Worm (Caenorhabditis elegans) whole organism, L3 larva: ENCODE data around the gene lurp-1.

Experiments
- R02D3.7 ChIP-seq: fragments of 150-350 bp; optimal IDR thresholded peaks from 2 replicates; lab custom pipeline; 2014; ENCODE audit warnings: missing biosample characterization, missing genetic modification characterization
- ZK546.5 ChIP-seq: sonication (generic microtip); optimal IDR thresholded peaks from 2 replicates; lab custom pipeline; 2017; ENCODE audit warnings: missing biosample characterization, missing genetic modification characterization
- aly-2 ChIP-seq: fragments of 150-350 bp; optimal IDR thresholded peaks from 2 replicates; lab custom pipeline; 2014; ENCODE audit warnings: missing biosample characterization, missing genetic modification characterization
- ama-1 ChIP-seq: fragments of 150-350 bp; optimal IDR thresholded peaks from 2 replicates; lab custom pipeline; 2018
- ceh-16 ChIP-seq: sonication (generic microtip); optimal IDR thresholded peaks from 2 replicates; lab custom pipeline; 2017; ENCODE audit warnings: missing biosample characterization, missing genetic modification characterization
- ceh-28 ChIP-seq: fragments of 150-350 bp; optimal IDR thresholded peaks from 2 replicates; lab custom pipeline; 2014; ENCODE audit warnings: missing biosample characterization, missing genetic modification reagents, missing genetic modification characterization
- ceh-82 ChIP-seq: fragments of 150-350 bp; optimal IDR thresholded peaks from 2 replicates; lab custom pipeline; 2014; ENCODE audit warnings: missing biosample characterization, missing genetic modification characterization
- ceh-9 ChIP-seq: sonication (generic microtip); optimal IDR thresholded peaks from 2 replicates; lab custom pipeline; 2018; ENCODE audit warnings: missing biosample characterization, missing genetic modification characterization
- egl-27 ChIP-seq: sonication (generic microtip); optimal IDR thresholded peaks from 4 replicates; lab custom pipeline; 2017; ENCODE audit warnings: missing biosample characterization, missing genetic modification reagents, missing genetic modification characterization
- egl-5 ChIP-seq: fragments of 150-350 bp; optimal IDR thresholded peaks from 2 replicates; lab custom pipeline; 2017; ENCODE audit warnings: missing biosample characterization, missing genetic modification reagents, missing genetic modification characterization, inconsistent platforms
- elt-1 ChIP-seq: fragments of 150-350 bp; optimal IDR thresholded peaks from 2 replicates; lab custom pipeline; 2014; ENCODE audit warnings: missing biosample characterization, missing genetic modification characterization
- elt-2 ChIP-seq: sonication (generic microtip); optimal IDR thresholded peaks from 2 replicates; lab custom pipeline; 2016; ENCODE audit warnings: missing genetic modification reagents, mild to moderate bottlenecking, missing genetic modification characterization, missing compliant biosample characterization
- elt-3 ChIP-seq, 3 experiments: fragments of 150-350 bp in 1 of 3; sonication (generic microtip) in 2 of 3; optimal IDR thresholded peaks; 2 replicates in 2 of 3; 4 replicates in 1 of 3; lab custom pipeline; 2014 to 2017; ENCODE audit warnings: missing biosample characterization in 3 of 3, missing genetic modification characterization in 3 of 3
- eor-1 ChIP-seq, 2 experiments: fragments of 150-350 bp; optimal IDR thresholded peaks; 2 replicates each; lab custom pipeline; 2014 to 2018; ENCODE audit warnings: missing biosample characterization in 2 of 2, missing genetic modification characterization in 2 of 2
- fkh-10 ChIP-seq: sonication (generic microtip); optimal IDR thresholded peaks from 2 replicates; lab custom pipeline; 2017; ENCODE audit warnings: missing biosample characterization, missing genetic modification reagents, missing genetic modification characterization
- fkh-2 ChIP-seq: fragments of 150-350 bp; optimal IDR thresholded peaks from 2 replicates; lab custom pipeline; 2014; ENCODE audit warnings: missing biosample characterization, missing genetic modification reagents, missing genetic modification characterization
- hmg-11 ChIP-seq: sonication (generic microtip); optimal IDR thresholded peaks from 2 replicates; lab custom pipeline; 2016; ENCODE audit warnings: missing genetic modification characterization, missing compliant biosample characterization
- jun-1 ChIP-seq: fragments of 150-350 bp; optimal IDR thresholded peaks from 2 replicates; lab custom pipeline; 2014; ENCODE audit warnings: missing biosample characterization, missing genetic modification reagents, missing genetic modification characterization
- lin-15B ChIP-seq: fragments of 150-350 bp; optimal IDR thresholded peaks from 2 replicates; lab custom pipeline; 2014; ENCODE audit warnings: missing biosample characterization, missing genetic modification characterization
- lin-39 ChIP-seq: fragments of 150-350 bp; optimal IDR thresholded peaks from 2 replicates; lab custom pipeline; 2018; ENCODE audit warnings: missing biosample characterization, missing genetic modification reagents, missing genetic modification characterization
- lsy-12 ChIP-seq: sonication (generic microtip); optimal IDR thresholded peaks from 2 replicates; lab custom pipeline; 2016; ENCODE audit warnings: mild to moderate bottlenecking, missing genetic modification characterization, missing compliant biosample characterization
- mdl-1 ChIP-seq: fragments of 150-350 bp; optimal IDR thresholded peaks from 2 replicates; lab custom pipeline; 2014; ENCODE audit warnings: missing biosample characterization, missing genetic modification characterization
- mml-1 ChIP-seq: fragments of 150-350 bp; sonication (generic microtip); optimal IDR thresholded peaks from 3 replicates; lab custom pipeline; 2014; ENCODE audit warnings: missing biosample characterization, missing genetic modification characterization
- nfya-1 ChIP-seq: sonication (generic microtip); optimal IDR thresholded peaks from 2 replicates; lab custom pipeline; 2017; ENCODE audit warnings: missing genetic modification characterization, mild to moderate bottlenecking, missing compliant biosample characterization, antibody characterized with exemption, moderate library complexity; ENCODE audit not compliant: insufficient read depth
- nhr-11 ChIP-seq: fragments of 150-350 bp; optimal IDR thresholded peaks from 2 replicates; lab custom pipeline; 2014; ENCODE audit warnings: missing biosample characterization, missing genetic modification characterization
- nhr-12 ChIP-seq: fragments of 150-350 bp; optimal IDR thresholded peaks from 2 replicates; lab custom pipeline; 2014; ENCODE audit warnings: missing biosample characterization, missing genetic modification characterization
- nhr-23 ChIP-seq: fragments of 150-350 bp; optimal IDR thresholded peaks from 2 replicates; lab custom pipeline; 2014; ENCODE audit warnings: missing biosample characterization, missing genetic modification reagents, missing genetic modification characterization
- nhr-237 ChIP-seq: fragments of 150-350 bp; optimal IDR thresholded peaks from 2 replicates; lab custom pipeline; 2014; ENCODE audit warnings: missing biosample characterization, missing genetic modification characterization
- nhr-25 ChIP-seq: sonication (generic microtip); optimal IDR thresholded peaks from 2 replicates; lab custom pipeline; 2017; ENCODE audit warnings: missing biosample characterization, missing genetic modification characterization
- nhr-28 ChIP-seq: fragments of 150-350 bp; optimal IDR thresholded peaks from 2 replicates; lab custom pipeline; 2014; ENCODE audit warnings: missing biosample characterization, missing genetic modification characterization
- nhr-43 ChIP-seq: sonication (generic microtip); optimal IDR thresholded peaks from 2 replicates; lab custom pipeline; 2016; ENCODE audit warnings: mild to moderate bottlenecking, missing genetic modification characterization, missing compliant biosample characterization; ENCODE audit not compliant: poor library complexity, severe bottlenecking
- nhr-67 ChIP-seq: fragments of 150-350 bp; optimal IDR thresholded peaks from 2 replicates; lab custom pipeline; 2014; ENCODE audit warnings: missing biosample characterization, missing genetic modification characterization
- nhr-76 ChIP-seq: fragments of 150-350 bp; sonication (generic microtip); optimal IDR thresholded peaks from 5 replicates; lab custom pipeline; 2014; ENCODE audit warnings: missing biosample characterization, missing genetic modification characterization
- nhr-77 ChIP-seq: fragments of 150-350 bp; optimal IDR thresholded peaks from 2 replicates; lab custom pipeline; 2014; ENCODE audit warnings: missing biosample characterization, missing genetic modification characterization
- pha-4 ChIP-seq: fragments of 150-350 bp; optimal IDR thresholded peaks from 2 replicates; lab custom pipeline; 2014; ENCODE audit warnings: missing biosample characterization, missing genetic modification reagents, missing genetic modification characterization
- pqm-1 ChIP-seq: fragments of 150-350 bp; optimal IDR thresholded peaks from 2 replicates; lab custom pipeline; 2017; ENCODE audit warnings: missing biosample characterization, missing genetic modification characterization, inconsistent platforms
- sea-2 ChIP-seq: fragments of 150-350 bp; sonication (generic microtip); optimal IDR thresholded peaks from 4 replicates; lab custom pipeline; 2014; ENCODE audit warnings: missing biosample characterization, missing genetic modification reagents, missing genetic modification characterization
- skn-1 ChIP-seq: fragments of 150-350 bp; optimal IDR thresholded peaks from 2 replicates; lab custom pipeline; 2014; ENCODE audit warnings: missing biosample characterization, missing genetic modification characterization
- snpc-4 ChIP-seq: fragments of 150-350 bp; optimal IDR thresholded peaks from 2 replicates; lab custom pipeline; 2014; ENCODE audit warnings: missing biosample characterization, missing genetic modification characterization
- tbx-2 ChIP-seq: sonication (generic microtip); optimal IDR thresholded peaks from 2 replicates; lab custom pipeline; 2016; ENCODE audit warnings: mild to moderate bottlenecking, missing genetic modification characterization, missing compliant biosample characterization
- unc-39 ChIP-seq: sonication (generic microtip); optimal IDR thresholded peaks from 4 replicates; lab custom pipeline; 2017; ENCODE audit warnings: missing biosample characterization, missing genetic modification characterization
- unc-62 ChIP-seq: fragments of 150-350 bp; sonication (generic microtip); optimal IDR thresholded peaks from 4 replicates; lab custom pipeline; 2014; ENCODE audit warnings: missing biosample characterization, missing genetic modification reagents, missing genetic modification characterization
- zag-1 ChIP-seq: fragments of 150-350 bp; optimal IDR thresholded peaks from 2 replicates; lab custom pipeline; 2014; ENCODE audit warnings: missing biosample characterization, missing genetic modification characterization
- ztf-11 ChIP-seq: fragments of 150-350 bp; optimal IDR thresholded peaks from 2 replicates; lab custom pipeline; 2014; ENCODE audit warnings: missing biosample characterization, missing genetic modification characterization
- ztf-4 ChIP-seq: fragments of 150-350 bp; optimal IDR thresholded peaks from 2 replicates; lab custom pipeline; 2014; ENCODE audit warnings: missing biosample characterization, missing genetic modification characterization

The lurp-1 gene

DNA sequence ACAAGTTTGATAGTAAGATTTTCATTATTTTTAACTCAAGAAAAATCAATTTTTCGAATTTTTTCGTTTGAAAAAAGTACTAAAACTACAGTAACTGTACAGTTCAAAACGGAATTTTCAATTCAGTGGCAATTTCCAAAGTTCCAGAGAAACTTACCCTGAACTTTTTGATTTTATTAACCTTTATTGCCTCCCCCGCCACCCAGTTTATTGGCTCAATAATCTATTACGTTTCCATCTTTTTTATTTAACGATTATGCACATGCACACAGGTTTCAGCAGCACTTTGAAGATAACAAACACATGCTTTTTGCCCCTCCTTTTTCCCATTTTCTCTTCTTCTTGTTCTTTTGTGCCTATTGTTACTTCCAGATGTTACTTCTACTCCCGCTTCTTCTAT is at the start of gene lurp-1:
TSS of gene lurp-1 (plus strand) at position 301 of the 400 bp plus-strand sequence.
- no peak for TF ChIP-seq zag-1 (tag; lab: Kevin White, UChicago)
- no peak for TF ChIP-seq hmg-11 (tag; lab: Kevin White, UChicago)
- no peak for TF ChIP-seq egl-5
- TF ChIP-seq lin-39 (tag; lab: Kevin White, UChicago): no peak
- TF ChIP-seq, all 47 proteins: peak for 0

DNA sequence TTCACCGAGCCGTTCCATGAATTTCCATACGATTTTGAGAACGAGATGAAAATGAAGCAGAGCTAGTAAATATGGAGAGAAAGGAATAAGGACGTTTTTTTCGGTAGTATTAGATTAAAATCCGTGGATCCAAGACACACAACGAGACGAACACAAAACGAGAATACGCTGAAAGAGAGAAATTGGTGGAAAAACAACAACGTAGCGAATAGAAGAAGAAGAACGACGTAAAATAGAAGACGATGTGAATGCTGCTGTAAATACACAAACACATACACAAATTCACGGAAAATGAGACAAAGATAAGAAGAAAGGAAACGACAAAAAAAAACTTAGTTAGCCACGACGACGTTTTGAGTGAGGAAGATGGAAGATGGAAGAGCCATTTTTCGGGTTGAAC is 46.0 kb upstream of the lurp-1 start:
- TF ChIP-seq R02D3.7 (tag; lab: Kevin White, UChicago) (no peak), snpc-4 (tag; lab: Kevin White, UChicago) (no peak), pqm-1 (tag; lab: Kevin White, UChicago) (no peak), lin-15B (tag; lab: Kevin White, UChicago) (no peak), elt-1 (tag; lab: Kevin White, UChicago) (no peak), mml-1 (tag; lab: Kevin White, UChicago) (no peak), elt-3 (tag; optimal IDR thresholded peaks at IDR 0.05; lab: Kevin White, UChicago) (no peak), lsy-12 (tag; lab: Kevin White, UChicago) (no peak), ceh-9 (tag; lab: Kevin White, UChicago) (no peak), ZK546.5 (tag; lab: Kevin White, UChicago) (no peak), skn-1 (tag; lab: Kevin White, UChicago) (no peak)

DNA sequence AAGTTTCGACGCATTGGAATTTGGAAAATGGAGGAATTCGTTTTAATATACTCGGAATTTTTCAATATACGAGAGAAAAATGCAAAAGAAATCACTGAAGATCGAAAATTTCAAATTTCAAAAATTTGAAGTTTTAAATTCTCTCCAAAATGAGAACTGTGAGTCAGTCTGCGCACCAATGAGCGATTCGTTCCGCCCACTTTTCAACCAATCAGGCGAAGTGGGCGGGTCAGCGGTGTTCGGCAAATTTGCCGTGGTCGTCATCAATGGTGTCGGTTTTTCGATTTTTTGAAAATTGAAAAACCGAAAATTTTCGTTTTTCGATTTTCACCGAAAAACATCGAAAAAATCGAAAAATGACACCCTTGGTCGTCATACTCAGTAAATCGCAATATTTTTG is 42.2 kb upstream of the lurp-1 start:
- TF ChIP-seq nfya-1 (tag; lab: Kevin White, UChicago): peak; percentile 73
- no peak for TF ChIP-seq mdl-1 (tag; lab: Kevin White, UChicago)
- no peak for TF ChIP-seq lsy-12 (tag; lab: Kevin White, UChicago)
- TF ChIP-seq, all 47 proteins: peak for 1

DNA sequence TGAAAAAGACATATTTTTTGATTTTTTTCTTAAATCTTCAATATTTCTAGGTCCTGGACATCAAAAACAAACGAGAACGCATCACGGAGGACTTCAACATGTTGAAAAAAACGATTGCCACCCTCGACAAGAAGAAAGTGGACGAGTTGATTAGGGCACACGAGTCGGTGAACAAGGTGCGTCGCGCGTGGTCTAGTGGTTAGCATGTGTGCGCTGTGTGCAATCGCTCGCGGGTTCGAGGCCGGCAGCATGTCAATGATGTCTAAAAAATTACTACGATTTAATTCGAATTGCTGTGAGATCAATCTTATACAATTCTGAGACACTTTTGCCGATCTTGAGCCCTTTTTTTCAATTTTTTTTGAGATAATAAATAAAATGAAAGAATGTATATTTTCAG is 40.7 kb upstream of the lurp-1 start:
- peak; percentile 79 for TF ChIP-seq nfya-1 (tag; lab: Kevin White, UChicago)
- no peak for TF ChIP-seq nhr-12 (tag; lab: Kevin White, UChicago)
- TF ChIP-seq sea-2: no peak
- TF ChIP-seq jun-1 (tag; lab: Kevin White, UChicago): peak; percentile 72
- TF ChIP-seq elt-1 (tag; lab: Kevin White, UChicago): no peak
- no peak for TF ChIP-seq ceh-82
- no peak for TF ChIP-seq ZK546.5 (tag; lab: Kevin White, UChicago)
- peak in 1 of 3 experiments; percentile 81 for TF ChIP-seq elt-3 (tag; optimal IDR thresholded peaks at IDR 0.05; lab: Kevin White, UChicago)
- no peak for TF ChIP-seq egl-27 (tag; lab: Kevin White, UChicago)
- TF ChIP-seq nhr-77 (tag; lab: Kevin White, UChicago): peak; percentile 77
- peak; percentile 46 for TF ChIP-seq nhr-11
- TF ChIP-seq ceh-9 (tag; lab: Kevin White, UChicago): no peak
- peak; percentile 52 for TF ChIP-seq ama-1
- TF ChIP-seq pqm-1 (tag; lab: Kevin White, UChicago): peak; percentile 36
- peak; percentile 20 for TF ChIP-seq snpc-4 (tag; lab: Kevin White, UChicago)
- TF ChIP-seq ceh-16 (tag; lab: Kevin White, UChicago): no peak
- no peak for TF ChIP-seq nhr-237 (tag; lab: Kevin White, UChicago)
- TF ChIP-seq unc-62: peak; percentile 40
- TF ChIP-seq lsy-12 (tag; lab: Kevin White, UChicago): peak; percentile 74
- TF ChIP-seq nhr-23 (tag; lab: Kevin White, UChicago): peak; percentile 44
- TF ChIP-seq hmg-11 (tag; lab: Kevin White, UChicago): peak; percentile 90
- TF ChIP-seq fkh-10 (GFP tag; lab: Kevin White, UChicago): peak; percentile 8
- peak; percentile 45 for TF ChIP-seq lin-15B (tag; lab: Kevin White, UChicago)
- TF ChIP-seq ztf-11 (tag; lab: Kevin White, UChicago): peak; percentile 28
- TF ChIP-seq elt-2 (tag; lab: Kevin White, UChicago): peak; percentile 58
- TF ChIP-seq nhr-28: no peak
- no peak for TF ChIP-seq eor-1 (tag; optimal IDR thresholded peaks at IDR 0.05; lab: Kevin White, UChicago)
- TF ChIP-seq lin-39 (tag; lab: Kevin White, UChicago): peak; percentile 94
- no peak for TF ChIP-seq mdl-1 (tag; lab: Kevin White, UChicago)
- no peak for TF ChIP-seq fkh-2
- TF ChIP-seq nhr-67 (tag; lab: Kevin White, UChicago): no peak
- TF ChIP-seq ceh-28 (tag; lab: Kevin White, UChicago): no peak
- no peak for TF ChIP-seq mml-1 (tag; lab: Kevin White, UChicago)
- peak; percentile 43 for TF ChIP-seq R02D3.7 (tag; lab: Kevin White, UChicago)
- TF ChIP-seq nhr-76 (tag; lab: Kevin White, UChicago): no peak
- peak; percentile 62 for TF ChIP-seq tbx-2 (tag; lab: Kevin White, UChicago)
- peak; percentile 68 for TF ChIP-seq ztf-4 (tag; lab: Kevin White, UChicago)
- no peak for TF ChIP-seq aly-2 (tag; lab: Kevin White, UChicago)
- TF ChIP-seq zag-1 (tag; lab: Kevin White, UChicago): no peak
- peak; percentile 83 for TF ChIP-seq nhr-43 (tag; lab: Kevin White, UChicago)
- TF ChIP-seq pha-4 (tag; lab: Kevin White, UChicago): peak; percentile 78
- TF ChIP-seq skn-1 (tag; lab: Kevin White, UChicago): peak; percentile 12
- peak; percentile 71 for TF ChIP-seq nhr-25 (tag; lab: Kevin White, UChicago)
- no peak for TF ChIP-seq unc-39 (tag; lab: Kevin White, UChicago)
